Worm (Caenorhabditis elegans): ENCODE results near the gene rbc-1.

ce11 chrX:14571277-14571676, 39.9 kb upstream of the rbc-1 start:
- TF ChIP-seq T22C8.4 (GFP tag; IDR thresholded peaks at IDR 0.05) (no peak), cog-1 (tag; optimal IDR thresholded peaks at IDR 0.05) (no peak), ztf-29 (GFP tag; IDR thresholded peaks at IDR 0.05) (no peak), flt-1 (GFP tag; IDR thresholded peaks at IDR 0.05) (no peak), klf-2 (GFP tag; conservative IDR thresholded peaks at IDR 0.05) (no peak), ztf-23 (GFP tag; IDR thresholded peaks at IDR 0.05) (no peak), tab-1 (GFP tag; IDR thresholded peaks at IDR 0.05) (no peak)

Measured in whole organism, midembryonic.